Worm (Caenorhabditis elegans): Measurements from ENCODE around the gene srd-63.

The srd-63 gene

ce11 chrV:16346406-16347108, 47.1 kb downstream of the srd-63 start, which contains the start of the genes W08G11.5 and W08G11.1:
Gene W08G11.5, minus strand, starts transcription at chrV:16346506.
Gene W08G11.1, plus strand, starts transcription at chrV:16347058.
- TF ChIP-seq lim-6 (tag; optimal IDR thresholded peaks at IDR 0.05), result no peak
- TF ChIP-seq dve-1 (tag; optimal IDR thresholded peaks at IDR 0.05), result no peak
- TF ChIP-seq nhr-232 (tag; optimal IDR thresholded peaks at IDR 0.05), result no peak
- TF ChIP-seq unc-3 (GFP tag; conservative IDR thresholded peaks at IDR 0.05), result no peak
- no peak for TF ChIP-seq unc-3 (tag; optimal IDR thresholded peaks at IDR 0.05)
- no peak for TF ChIP-seq C08G9.2 (tag; optimal IDR thresholded peaks at IDR 0.05)
- no peak for TF ChIP-seq hlh-13 (GFP tag; optimal IDR thresholded peaks at IDR 0.05)
- TF ChIP-seq T23F11.4 (GFP tag; optimal IDR thresholded peaks at IDR 0.05), result no peak
- TF ChIP-seq tbx-7 (tag; optimal IDR thresholded peaks at IDR 0.05), result no peak
- no peak for TF ChIP-seq lin-11 (tag; optimal IDR thresholded peaks at IDR 0.05)
- no peak for TF ChIP-seq K09A11.1 (tag; optimal IDR thresholded peaks at IDR 0.05; ENCODE audit: insufficient read depth)
- no peak for TF ChIP-seq pax-1 (tag; optimal IDR thresholded peaks at IDR 0.05)
- no peak for TF ChIP-seq pqm-1 (tag; optimal IDR thresholded peaks at IDR 0.05)
- no peak for TF ChIP-seq ceh-22 (tag; optimal IDR thresholded peaks at IDR 0.05)
- no peak for TF ChIP-seq ceh-48 (tag; optimal IDR thresholded peaks at IDR 0.05)
- TF ChIP-seq ahr-1 (tag; optimal IDR thresholded peaks at IDR 0.05), result no peak
- no peak for TF ChIP-seq ceh-19 (GFP tag; optimal IDR thresholded peaks at IDR 0.05)
